Fruit fly (Drosophila melanogaster) whole organism, adult: ENCODE results near the gene CG15599.
A peak's percentile ranks its signal among the peaks of the same experiment; 100 is the strongest.

Experiments
- CG12768 ChIP-seq: fragments of 200-800 bp; sonication (Bioruptor generic); optimal IDR thresholded peaks from 2 replicates; lab custom pipeline; 2017; ENCODE audit warnings: missing biosample characterization, missing genetic modification characterization, mild to moderate bottlenecking, moderate library complexity, missing genetic modification reagents
- CG33017 ChIP-seq: fragments of 200-800 bp; sonication (Bioruptor generic); optimal IDR thresholded peaks from 2 replicates; lab custom pipeline; 2018; ENCODE audit warnings: missing biosample characterization, mild to moderate bottlenecking, missing genetic modification characterization, moderate library complexity
- CG5204 ChIP-seq: fragments of 200-800 bp; sonication (Bioruptor generic); optimal IDR thresholded peaks from 2 replicates; lab custom pipeline; 2016; ENCODE audit warnings: missing biosample characterization, missing genetic modification characterization
- CG7045 ChIP-seq: fragments of 200-800 bp; sonication (Bioruptor generic); optimal IDR thresholded peaks from 2 replicates; lab custom pipeline; 2017; ENCODE audit warnings: missing biosample characterization, mild to moderate bottlenecking, missing genetic modification characterization
- CG7101 ChIP-seq: fragments of 200-800 bp; sonication (Bioruptor generic); optimal IDR thresholded peaks from 2 replicates; lab custom pipeline; 2018; ENCODE audit warnings: missing biosample characterization, mild to moderate bottlenecking, missing genetic modification characterization, moderate library complexity
- Clk ChIP-seq: fragments of 200-800 bp; sonication (Bioruptor generic); optimal IDR thresholded peaks from 2 replicates; lab custom pipeline; 2017; ENCODE audit warnings: missing biosample characterization, missing genetic modification characterization
- Crg-1 ChIP-seq: fragments of 200-800 bp; sonication (Bioruptor generic); optimal IDR thresholded peaks from 2 replicates; lab custom pipeline; 2016; ENCODE audit warnings: missing biosample characterization, missing genetic modification characterization
- Mnt ChIP-seq: fragments of 200-800 bp; sonication (Bioruptor generic); optimal IDR thresholded peaks from 2 replicates; lab custom pipeline; 2016; ENCODE audit warnings: missing biosample characterization, mild to moderate bottlenecking, missing genetic modification characterization
- bab1 ChIP-seq: fragments of 200-800 bp; sonication (Bioruptor generic); optimal IDR thresholded peaks from 3 replicates; lab custom pipeline; 2019; ENCODE audit warnings: missing biosample characterization, mild to moderate bottlenecking, missing genetic modification characterization, moderate library complexity
- cnc ChIP-seq, 2 experiments: fragments of >200 bp; optimal IDR thresholded peaks; 2 replicates each; lab custom pipeline; 2017
- ovo ChIP-seq: fragments of 200-800 bp; sonication (Bioruptor generic); optimal IDR thresholded peaks from 2 replicates; lab custom pipeline; 2016; ENCODE audit warnings: missing biosample characterization, missing genetic modification characterization
- tj ChIP-seq: fragments of 200-800 bp; sonication (Bioruptor generic); optimal IDR thresholded peaks from 3 replicates; lab custom pipeline; 2017; ENCODE audit warnings: missing biosample characterization, mild to moderate bottlenecking, missing genetic modification characterization, moderate library complexity
- toe ChIP-seq: fragments of 200-800 bp; sonication (Bioruptor generic); optimal IDR thresholded peaks from 2 replicates; lab custom pipeline; 2016; ENCODE audit warnings: missing biosample characterization, missing genetic modification characterization

dm6 chrX:15709624-15709983 is 20.9 kb upstream of the CG15599 start:
- TF ChIP-seq toe (GFP tag; lab: Kevin White, UChicago) (no peak), bab1 (GFP tag; lab: Kevin White, UChicago) (no peak), CG12768 (GFP tag; lab: Kevin White, UChicago) (no peak), cnc (optimal IDR thresholded peaks at IDR 0.05; lab: Kevin White, UChicago) (no peak), ovo (no peak), CG33017 (tag; lab: Kevin White, UChicago) (no peak), CG5204 (no peak), tj (GFP tag; lab: Kevin White, UChicago) (peak; percentile 90), Mnt (no peak), Clk (GFP tag; lab: Kevin White, UChicago) (no peak), CG7045 (GFP tag; lab: Kevin White, UChicago) (no peak), Crg-1 (GFP tag; lab: Kevin White, UChicago) (no peak), CG7101 (no peak)
